Worm (Caenorhabditis elegans): ENCODE measurements around the gene sir-2.2.
A peak's percentile ranks its signal among the peaks of the same experiment; 100 is the strongest.

Gene sir-2.2

ce11 chrX:13305779-13306178 lies 22.1 kb upstream of the sir-2.2 start, which contains the start of gene srd-43:
Gene srd-43 (minus strand): TSS chrX:13305844.
- TF ChIP-seq ceh-82 (tag; optimal IDR thresholded peaks at IDR 0.05), result no peak
- TF ChIP-seq unc-62 (GFP tag; optimal IDR thresholded peaks at IDR 0.05), result no peak
- no peak for TF ChIP-seq crh-2 (tag; optimal IDR thresholded peaks at IDR 0.05)
- TF ChIP-seq lin-39 (tag; optimal IDR thresholded peaks at IDR 0.05), result no peak
- no peak for TF ChIP-seq C34F6.9 (tag; optimal IDR thresholded peaks at IDR 0.05)

ce11 chrX:13306869-13307446 lies 20.9 kb upstream of the sir-2.2 start:
- TF ChIP-seq nhr-237 (tag; optimal IDR thresholded peaks at IDR 0.05), result no peak
- no peak for TF ChIP-seq ztf-11 (tag; optimal IDR thresholded peaks at IDR 0.05)
- peak; percentile 21 for TF ChIP-seq snpc-4 (tag; optimal IDR thresholded peaks at IDR 0.05)
- TF ChIP-seq aly-2 (tag; optimal IDR thresholded peaks at IDR 0.05), result no peak
- no peak for TF ChIP-seq alr-1 (tag; optimal IDR thresholded peaks at IDR 0.05)
- no peak for TF ChIP-seq peb-1 (tag; optimal IDR thresholded peaks at IDR 0.05)
- TF ChIP-seq nhr-10 (tag; optimal IDR thresholded peaks at IDR 0.05), result no peak
- no peak for TF ChIP-seq nhr-25 (tag; optimal IDR thresholded peaks at IDR 0.05)
- no peak for TF ChIP-seq skn-1 (tag; optimal IDR thresholded peaks at IDR 0.05)
- peak; percentile 36 for TF ChIP-seq ceh-16 (tag; optimal IDR thresholded peaks at IDR 0.05)
- no peak for TF ChIP-seq ZK546.5 (tag; optimal IDR thresholded peaks at IDR 0.05)
- TF ChIP-seq sma-9 (GFP tag; optimal IDR thresholded peaks at IDR 0.05), result peak; percentile 89
- no peak for TF ChIP-seq sma-9 (tag; optimal IDR thresholded peaks at IDR 0.05)
- TF ChIP-seq zag-1 (tag; optimal IDR thresholded peaks at IDR 0.05), result peak; percentile 65
- TF ChIP-seq lin-13 (GFP tag; optimal IDR thresholded peaks at IDR 0.05), result peak; percentile 75
- no peak for TF ChIP-seq elt-3 (tag; optimal IDR thresholded peaks at IDR 0.05)
- peak; percentile 87 for TF ChIP-seq fos-1 (tag; optimal IDR thresholded peaks at IDR 0.05)
- peak in 1 of 2 experiments; percentile 57 for TF ChIP-seq mdl-1 (tag; optimal IDR thresholded peaks at IDR 0.05)
- no peak for TF ChIP-seq nhr-77 (tag; optimal IDR thresholded peaks at IDR 0.05)
- TF ChIP-seq nhr-23 (tag; optimal IDR thresholded peaks at IDR 0.05), result no peak
- TF ChIP-seq lin-11 (tag; optimal IDR thresholded peaks at IDR 0.05), result peak; percentile 83
- peak; percentile 77 for TF ChIP-seq egl-27 (tag; optimal IDR thresholded peaks at IDR 0.05)
- peak; percentile 53 for TF ChIP-seq ceh-82 (tag; optimal IDR thresholded peaks at IDR 0.05)
- peak; percentile 75 for TF ChIP-seq F13H6.1 (tag; optimal IDR thresholded peaks at IDR 0.05)
- TF ChIP-seq Y55F3AM.14 (GFP tag; optimal IDR thresholded peaks at IDR 0.05), result peak; percentile 73
- peak; percentile 73 for TF ChIP-seq mab-5 (tag; optimal IDR thresholded peaks at IDR 0.05)
- no peak for TF ChIP-seq R02D3.7 (tag; optimal IDR thresholded peaks at IDR 0.05)
- TF ChIP-seq nhr-21 (tag; optimal IDR thresholded peaks at IDR 0.05), result peak; percentile 89
- TF ChIP-seq elt-1 (tag; optimal IDR thresholded peaks at IDR 0.05), result no peak
- TF ChIP-seq unc-62 (GFP tag; optimal IDR thresholded peaks at IDR 0.05), result no peak
- TF ChIP-seq ztf-4 (tag; optimal IDR thresholded peaks at IDR 0.05), result peak; percentile 43
- TF ChIP-seq nhr-6 (tag; optimal IDR thresholded peaks at IDR 0.05), result peak; percentile 73
- peak; percentile 30 for TF ChIP-seq mbf-1 (tag; optimal IDR thresholded peaks at IDR 0.05)
- TF ChIP-seq crh-2 (tag; optimal IDR thresholded peaks at IDR 0.05), result peak; percentile 89
- TF ChIP-seq lsy-2 (tag; optimal IDR thresholded peaks at IDR 0.05), result peak in 1 of 2 experiments; percentile 58
- TF ChIP-seq sem-4 (tag; optimal IDR thresholded peaks at IDR 0.05), result no peak
- TF ChIP-seq C34F6.9 (tag; optimal IDR thresholded peaks at IDR 0.05), result no peak
- peak; percentile 93 for TF ChIP-seq nhr-129 (tag; optimal IDR thresholded peaks at IDR 0.05)
- no peak for TF ChIP-seq nhr-11 (tag; optimal IDR thresholded peaks at IDR 0.05)
- peak; percentile 75 for TF ChIP-seq sma-3 (GFP tag; optimal IDR thresholded peaks at IDR 0.05)
- no peak for TF ChIP-seq unc-39 (tag; optimal IDR thresholded peaks at IDR 0.05)
- TF ChIP-seq ama-1 (optimal IDR thresholded peaks at IDR 0.05), result no peak
- no peak for TF ChIP-seq dmd-4 (tag; optimal IDR thresholded peaks at IDR 0.05)
- TF ChIP-seq nhr-12 (tag; optimal IDR thresholded peaks at IDR 0.05), result no peak
- TF ChIP-seq lin-39 (tag; optimal IDR thresholded peaks at IDR 0.05), result no peak
- TF ChIP-seq gmeb-1 (tag; optimal IDR thresholded peaks at IDR 0.05), result peak; percentile 65
- TF ChIP-seq blmp-1 (tag; optimal IDR thresholded peaks at IDR 0.05; ENCODE audit: insufficient read depth), result no peak
- peak; percentile 90 for TF ChIP-seq unc-55 (GFP tag; optimal IDR thresholded peaks at IDR 0.05)
- no peak for TF ChIP-seq ztf-1 (GFP tag; conservative IDR thresholded peaks at IDR 0.05)
